Worm (Caenorhabditis elegans): Measurements from ENCODE around the gene crh-2.

- TF ChIP-seq mep-1 (tag; optimal IDR thresholded peaks at IDR 0.05), result no peak
- TF ChIP-seq ztf-11 (tag; optimal IDR thresholded peaks at IDR 0.05), result no peak
- no peak for TF ChIP-seq lin-15B (tag; optimal IDR thresholded peaks at IDR 0.05)
- TF ChIP-seq blmp-1 (tag; optimal IDR thresholded peaks at IDR 0.05), result no peak
- TF ChIP-seq isw-1 (GFP tag; IDR thresholded peaks at IDR 0.05), result no peak
- no peak for TF ChIP-seq ceh-82 (tag; optimal IDR thresholded peaks at IDR 0.05)
- TF ChIP-seq lsy-2 (tag; optimal IDR thresholded peaks at IDR 0.05), result no peak
- TF ChIP-seq elt-3 (tag; optimal IDR thresholded peaks at IDR 0.05), result no peak
- TF ChIP-seq irx-1 (tag; optimal IDR thresholded peaks at IDR 0.05), result no peak
- TF ChIP-seq ztf-4 (tag; optimal IDR thresholded peaks at IDR 0.05), result no peak
- no peak for TF ChIP-seq nhr-76 (tag; optimal IDR thresholded peaks at IDR 0.05)
- no peak for TF ChIP-seq unc-62 (GFP tag; optimal IDR thresholded peaks at IDR 0.05)
- no peak for TF ChIP-seq unc-130 (tag; optimal IDR thresholded peaks at IDR 0.05)
Observed at ce11 chrII:5131800-5132199, 55.6 kb downstream of the crh-2 start.

Measured in whole organism, L1 larva.